Worm (Caenorhabditis elegans) whole organism, L4 larva: ENCODE results near the gene inft-2.

ENCODE experiments used
- T26A8.4 ChIP-seq: fragments of 200-800 bp; sonication (Bioruptor generic); IDR thresholded peaks from 2 replicates; pipeline ENCODE4 v1.3.6; 2022; ENCODE audit warnings: missing genetic modification characterization, missing compliant biosample characterization
- arid-1 ChIP-seq: fragments of 200-800 bp; sonication (Bioruptor generic); conservative IDR thresholded peaks from 2 replicates; pipeline ENCODE4 v1.3.6; 2022; ENCODE audit warnings: missing genetic modification reagents, missing genetic modification characterization, missing compliant biosample characterization
- dmd-6 ChIP-seq: fragments of 200-800 bp; sonication (Bioruptor generic); IDR thresholded peaks from 2 replicates; pipeline ENCODE4 v1.3.6; 2022; ENCODE audit warnings: missing genetic modification reagents, missing genetic modification characterization, missing compliant biosample characterization
- fkh-10 ChIP-seq: fragments of 150-350 bp; optimal IDR thresholded peaks from 2 replicates; lab custom pipeline; 2014; ENCODE audit warnings: missing biosample characterization, missing genetic modification reagents, missing genetic modification characterization
- lin-15B ChIP-seq: fragments of 150-350 bp; sonication (generic microtip); optimal IDR thresholded peaks from 3 replicates; lab custom pipeline; 2014; ENCODE audit warnings: missing biosample characterization, missing genetic modification characterization
- lir-3 ChIP-seq: sonication (generic microtip); optimal IDR thresholded peaks from 2 replicates; lab custom pipeline; 2016; ENCODE audit warnings: mild to moderate bottlenecking, missing genetic modification characterization, missing compliant biosample characterization
- skn-1 ChIP-seq: fragments of 150-350 bp; optimal IDR thresholded peaks from 2 replicates; lab custom pipeline; 2014; ENCODE audit warnings: missing biosample characterization, missing genetic modification characterization
- unc-62 ChIP-seq, 3 experiments: fragments of 150-350 bp in 1 of 3; sonication (generic microtip); optimal IDR thresholded peaks in 2 of 3; peaks in 1 of 3; 1 replicate in 1 of 3; 2 replicates in 2 of 3; lab custom pipeline; 2014 to 2017; ENCODE audit warnings: missing biosample characterization in 3 of 3, missing genetic modification characterization in 3 of 3, missing genetic modification reagents in 3 of 3, missing genotype in 1 of 3

DNA sequence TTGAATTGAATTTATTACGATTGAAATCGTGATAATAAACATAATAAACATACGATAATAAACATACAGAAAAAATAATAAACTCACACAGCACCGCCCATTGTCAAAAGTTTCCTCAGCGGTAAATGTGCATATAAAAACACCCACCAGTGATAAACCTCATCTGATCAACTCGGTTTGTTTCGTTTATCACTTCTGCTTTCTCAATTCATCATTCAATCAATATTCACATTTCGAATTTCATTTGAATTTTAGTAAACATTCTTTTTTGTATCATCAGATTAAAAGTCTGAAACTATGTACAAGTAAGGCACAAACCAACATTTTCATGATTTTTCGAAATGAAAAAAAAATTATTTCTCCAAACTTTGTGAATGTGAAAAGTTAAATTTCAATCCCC is 11.0 kb downstream of the inft-2 start, which contains the start of gene try-10:
- TF ChIP-seq dmd-6 (GFP tag; lab: Robert Waterston, UW) (no peak), arid-1 (GFP tag; lab: Robert Waterston, UW) (no peak), unc-62 (GFP tag; optimal IDR thresholded peaks at IDR 0.05 in 1 of 2; lab: Kevin White, UChicago) (no peak), unc-62 (tag; optimal IDR thresholded peaks at IDR 0.05; lab: Kevin White, UChicago) (no peak), T26A8.4 (GFP tag; lab: Robert Waterston, UW) (no peak), fkh-10 (GFP tag; lab: Kevin White, UChicago) (no peak), lir-3 (no peak), skn-1 (tag; lab: Kevin White, UChicago) (no peak), lin-15B (no peak)
